Fruit fly (Drosophila melanogaster) whole organism, prepupa: ENCODE data around the gene Pph13.

ENCODE experiments used
- CG10631 ChIP-seq: fragments of 200-800 bp; sonication (Bioruptor generic); optimal IDR thresholded peaks from 2 replicates; lab custom pipeline; 2016; ENCODE audit warnings: missing biosample characterization, missing genetic modification characterization
- CG10669 ChIP-seq: fragments of 200-800 bp; sonication (Bioruptor generic); optimal IDR thresholded peaks from 3 replicates; lab custom pipeline; 2018; ENCODE audit warnings: missing biosample characterization, mild to moderate bottlenecking, missing genetic modification characterization, moderate library complexity
- CG11294 ChIP-seq: fragments of 200-800 bp; sonication (Bioruptor generic); IDR thresholded peaks from 2 replicates; pipeline ENCODE4 v1.3.6; 2022; ENCODE audit warnings: missing biosample characterization, missing genetic modification characterization
- CG11902 ChIP-seq: fragments of 200-800 bp; sonication (Bioruptor generic); optimal IDR thresholded peaks from 3 replicates; lab custom pipeline; 2016; ENCODE audit warnings: missing biosample characterization, missing genetic modification characterization
- CG16779 ChIP-seq: fragments of 200-800 bp; sonication (Bioruptor generic); optimal IDR thresholded peaks from 3 replicates; lab custom pipeline; 2017; ENCODE audit warnings: missing biosample characterization, mild to moderate bottlenecking, missing genetic modification characterization
- CG3032 ChIP-seq: fragments of 200-800 bp; optimal IDR thresholded peaks from 2 replicates; lab custom pipeline; 2019; ENCODE audit warnings: missing biosample characterization, mild to moderate bottlenecking, missing genetic modification characterization, moderate library complexity
- CG31627 ChIP-seq: fragments of 200-800 bp; sonication (Bioruptor generic); optimal IDR thresholded peaks from 3 replicates; lab custom pipeline; 2016; ENCODE audit warnings: missing biosample characterization, missing genetic modification characterization
- CG32006 ChIP-seq: fragments of 200-800 bp; sonication (Bioruptor generic); optimal IDR thresholded peaks from 3 replicates; lab custom pipeline; 2017; ENCODE audit warnings: missing biosample characterization, mild to moderate bottlenecking, missing genetic modification characterization
- CG34406 ChIP-seq: fragments of 200-800 bp; sonication (Bioruptor generic); optimal IDR thresholded peaks from 3 replicates; lab custom pipeline; 2016; ENCODE audit warnings: missing biosample characterization, missing genetic modification characterization
- CG4318 ChIP-seq: fragments of 200-800 bp; sonication (Bioruptor generic); optimal IDR thresholded peaks from 3 replicates; lab custom pipeline; 2017; ENCODE audit warnings: missing biosample characterization, mild to moderate bottlenecking, missing genetic modification characterization
- CG6163 ChIP-seq: fragments of 200-800 bp; sonication (Bioruptor generic); IDR thresholded peaks from 3 replicates; pipeline ENCODE4 v1.3.6; 2022; ENCODE audit warnings: missing biosample characterization, missing genetic modification characterization
- CG6276 ChIP-seq: fragments of 200-800 bp; sonication (Bioruptor generic); optimal IDR thresholded peaks from 2 replicates; lab custom pipeline; 2017; ENCODE audit warnings: missing biosample characterization, mild to moderate bottlenecking, missing genetic modification characterization
- CG6808 ChIP-seq: fragments of 200-800 bp; sonication (Bioruptor generic); optimal IDR thresholded peaks from 3 replicates; lab custom pipeline; 2017; ENCODE audit warnings: missing biosample characterization, missing genetic modification characterization, mild to moderate bottlenecking, moderate library complexity, missing genetic modification reagents
- CG6854 ChIP-seq: fragments of 200-800 bp; sonication (Bioruptor generic); optimal IDR thresholded peaks from 2 replicates; lab custom pipeline; 2017; ENCODE audit warnings: missing biosample characterization, mild to moderate bottlenecking, missing genetic modification characterization
- CG8119 ChIP-seq: fragments of 200-800 bp; sonication (Bioruptor generic); IDR thresholded peaks from 3 replicates; pipeline ENCODE4 v1.3.6; 2022; ENCODE audit warnings: missing biosample characterization, missing genetic modification characterization
- CG8632 ChIP-seq: fragments of 200-800 bp; sonication (Bioruptor generic); optimal IDR thresholded peaks from 3 replicates; lab custom pipeline; 2016; ENCODE audit warnings: missing biosample characterization, missing genetic modification characterization
- CG9139 ChIP-seq: fragments of 200-800 bp; sonication (Bioruptor generic); optimal IDR thresholded peaks from 3 replicates; lab custom pipeline; 2017; ENCODE audit warnings: missing biosample characterization, mild to moderate bottlenecking, missing genetic modification characterization
- Eip75B ChIP-seq: fragments of 200-800 bp; sonication (Bioruptor generic); optimal IDR thresholded peaks from 3 replicates; lab custom pipeline; 2016; ENCODE audit warnings: missing biosample characterization, missing genetic modification characterization
- Eip78C ChIP-seq: fragments of 200-800 bp; sonication (Bioruptor generic); peaks from one replicate; lab custom pipeline; 2016; ENCODE audit warnings: missing biosample characterization, missing genetic modification characterization
- Gug ChIP-seq: fragments of 200-800 bp; sonication (Bioruptor generic); IDR thresholded peaks from 2 replicates; pipeline ENCODE4 v1.3.6; 2022; ENCODE audit warnings: missing biosample characterization, missing genetic modification characterization
- Lpt ChIP-seq: fragments of 200-800 bp; sonication (Bioruptor generic); optimal IDR thresholded peaks from 3 replicates; lab custom pipeline; 2016; ENCODE audit warnings: missing biosample characterization, missing genetic modification characterization
- OdsH ChIP-seq: fragments of 200-800 bp; sonication (Bioruptor generic); optimal IDR thresholded peaks from 3 replicates; lab custom pipeline; 2016; ENCODE audit warnings: missing biosample characterization, missing genetic modification characterization
- Sox14 ChIP-seq: fragments of 200-800 bp; sonication (Bioruptor generic); optimal IDR thresholded peaks from 3 replicates; lab custom pipeline; 2016; ENCODE audit warnings: missing biosample characterization, missing genetic modification characterization
- Sox15 ChIP-seq: fragments of 200-800 bp; sonication (Bioruptor generic); optimal IDR thresholded peaks from 3 replicates; lab custom pipeline; 2016; ENCODE audit warnings: missing biosample characterization, missing genetic modification characterization
- achi ChIP-seq: fragments of 200-800 bp; sonication (Bioruptor generic); optimal IDR thresholded peaks from 3 replicates; lab custom pipeline; 2016; ENCODE audit warnings: missing biosample characterization, missing genetic modification characterization
- acj6 ChIP-seq: fragments of 200-800 bp; sonication (Bioruptor generic); optimal IDR thresholded peaks from 3 replicates; lab custom pipeline; 2016; ENCODE audit warnings: missing biosample characterization, missing genetic modification characterization
- dac ChIP-seq: fragments of 200-800 bp; sonication (Bioruptor generic); optimal IDR thresholded peaks from 2 replicates; lab custom pipeline; 2017; ENCODE audit warnings: missing biosample characterization, mild to moderate bottlenecking, missing genetic modification characterization
- dsx ChIP-seq: fragments of 200-800 bp; optimal IDR thresholded peaks from 3 replicates; lab custom pipeline; 2019; ENCODE audit warnings: missing biosample characterization, mild to moderate bottlenecking, missing genetic modification characterization, moderate library complexity; ENCODE audit not compliant: poor library complexity, severe bottlenecking
- esn ChIP-seq: fragments of 200-800 bp; sonication (Bioruptor generic); optimal IDR thresholded peaks from 2 replicates; lab custom pipeline; 2016; ENCODE audit warnings: missing biosample characterization, mild to moderate bottlenecking, missing genetic modification characterization, moderate library complexity
- fd85E ChIP-seq: fragments of 200-800 bp; sonication (Bioruptor generic); optimal IDR thresholded peaks from 3 replicates; lab custom pipeline; 2016; ENCODE audit warnings: missing biosample characterization, missing genetic modification characterization
- fkh ChIP-seq: fragments of 200-800 bp; sonication (Bioruptor generic); optimal IDR thresholded peaks from 3 replicates; lab custom pipeline; 2017; ENCODE audit warnings: missing biosample characterization, mild to moderate bottlenecking, missing genetic modification characterization, moderate library complexity
- net ChIP-seq: fragments of 200-800 bp; sonication (Bioruptor generic); optimal IDR thresholded peaks from 3 replicates; lab custom pipeline; 2016; ENCODE audit warnings: missing biosample characterization, missing genetic modification characterization
- svp ChIP-seq: fragments of 200-800 bp; sonication (Bioruptor generic); peaks from one replicate; lab custom pipeline; 2016; ENCODE audit warnings: missing biosample characterization, missing genetic modification characterization
- topi ChIP-seq: fragments of 200-800 bp; sonication (Bioruptor generic); optimal IDR thresholded peaks from 3 replicates; lab custom pipeline; 2016; ENCODE audit warnings: missing biosample characterization, missing genetic modification characterization
- vri ChIP-seq: fragments of 200-800 bp; sonication (Bioruptor generic); optimal IDR thresholded peaks from 3 replicates; lab custom pipeline; 2016; ENCODE audit warnings: missing biosample characterization, mild to moderate bottlenecking, missing genetic modification characterization

The Pph13 gene

dm6 chr2L:543799-544198 lies 33.5 kb upstream of the Pph13 start:
- TF ChIP-seq CG8119 (no peak), CG32006 (no peak), CG9139 (no peak), CG16779 (no peak), CG11294 (GFP tag; lab: Robert Waterston, UW) (no peak), Eip75B (GFP tag; lab: Kevin White, UChicago) (no peak), OdsH (GFP tag; lab: Kevin White, UChicago) (no peak), acj6 (GFP tag; lab: Kevin White, UChicago) (no peak), Eip78C (GFP tag; lab: Kevin White, UChicago) (no peak), dsx (no peak), Lpt (GFP tag; lab: Kevin White, UChicago) (no peak)

DNA sequence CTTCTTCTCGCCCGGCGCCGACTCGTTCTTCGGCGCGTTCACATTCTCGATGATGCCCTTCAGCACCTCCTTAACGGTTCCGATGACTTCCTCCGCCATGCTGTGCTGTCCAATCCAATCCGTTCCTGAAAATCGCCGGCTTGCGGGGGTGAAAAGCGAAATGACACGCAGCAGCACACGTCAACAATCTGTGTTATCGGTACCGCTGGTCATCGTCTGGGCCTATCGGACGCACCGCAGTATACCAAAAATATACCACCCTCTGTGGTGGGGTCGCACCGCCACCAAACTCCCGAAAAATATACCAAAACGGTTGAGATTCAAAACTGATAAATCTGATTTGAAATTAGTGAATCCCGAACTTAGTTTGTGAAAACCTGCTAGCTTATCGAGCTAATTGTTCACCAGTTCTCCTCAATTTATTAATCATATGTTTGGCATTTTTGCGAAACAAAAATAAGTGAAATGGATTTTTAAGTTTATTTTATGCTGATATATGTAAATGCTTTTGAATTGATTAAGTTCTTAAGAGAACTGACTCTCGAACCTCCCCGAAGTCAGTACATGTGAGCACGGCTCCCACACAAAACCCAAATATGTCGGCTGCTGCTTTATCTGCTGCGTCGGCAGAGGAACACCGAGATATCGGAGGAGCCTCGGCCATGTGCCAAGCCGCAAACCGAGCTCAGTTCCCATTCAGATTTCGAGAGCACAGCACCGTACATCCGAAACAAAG lies 32.7 kb upstream of the Pph13 start, which contains the start of the genes Spp and nAChRbeta3:
Gene Spp, minus strand, starts transcription at position 210 of the 736 bp plus-strand sequence.
Gene nAChRbeta3, plus strand, starts transcription at position 686 of the 736 bp plus-strand sequence.
- TF ChIP-seq vri (GFP tag; lab: Kevin White, UChicago) (no peak), CG8632 (no peak), fkh (GFP tag; lab: Kevin White, UChicago) (no peak), achi (GFP tag; lab: Kevin White, UChicago) (peak; percentile 14), CG6854 (GFP tag; lab: Kevin White, UChicago) (no peak), CG6808 (GFP tag; lab: Kevin White, UChicago) (no peak), CG9139 (no peak), topi (no peak), Gug (GFP tag; lab: Robert Waterston, UW) (no peak), Eip78C (GFP tag; lab: Kevin White, UChicago) (peak; percentile 1), svp (GFP tag; lab: Kevin White, UChicago) (peak; percentile 62)
- TF ChIP-seq, all 60 proteins: peak for 3

- no peak for TF ChIP-seq Sox15 (GFP tag; lab: Kevin White, UChicago)
- no peak for TF ChIP-seq dac (GFP tag; lab: Kevin White, UChicago)
- TF ChIP-seq CG11902 (GFP tag; lab: Kevin White, UChicago) = no peak
- no peak for TF ChIP-seq CG3032
- no peak for TF ChIP-seq CG4318 (GFP tag; lab: Kevin White, UChicago)
- TF ChIP-seq fd85E (GFP tag; lab: Kevin White, UChicago) = no peak
- no peak for TF ChIP-seq CG16779
- TF ChIP-seq CG31627 (GFP tag; lab: Kevin White, UChicago) = no peak
- no peak for TF ChIP-seq Eip75B (GFP tag; lab: Kevin White, UChicago)
- no peak for TF ChIP-seq CG32006
- TF ChIP-seq esn = no peak
- TF ChIP-seq CG10631 (GFP tag; lab: Kevin White, UChicago) = no peak
- TF ChIP-seq CG6276 (GFP tag; lab: Kevin White, UChicago) = no peak
- no peak for TF ChIP-seq CG34406
- TF ChIP-seq Eip78C (GFP tag; lab: Kevin White, UChicago) = no peak
- TF ChIP-seq fkh (GFP tag; lab: Kevin White, UChicago) = no peak
- TF ChIP-seq Sox14 (GFP tag; lab: Kevin White, UChicago) = no peak
- no peak for TF ChIP-seq net (GFP tag; lab: Kevin White, UChicago)
- no peak for TF ChIP-seq CG10669 (GFP tag; lab: Kevin White, UChicago)
- TF ChIP-seq CG6163 (GFP tag; lab: Robert Waterston, UW) = no peak
- TF ChIP-seq, all 60 proteins: peak for 0
Observed at dm6 chr2L:547978-548377, 29.3 kb upstream of the Pph13 start.

dm6 chr2L:549637-550036 lies 27.6 kb upstream of the Pph13 start:
- TF ChIP-seq Gug (GFP tag; lab: Robert Waterston, UW) (no peak), svp (GFP tag; lab: Kevin White, UChicago) (peak; percentile 33)
